Fruit fly (Drosophila melanogaster) whole organism, embryonic: ENCODE results near the gene Ant2.

Source experiments
- ATbp ChIP-seq: fragments of 200-800 bp; sonication (Bioruptor generic); optimal IDR thresholded peaks from 2 replicates; lab custom pipeline; 2017; ENCODE audit warnings: missing biosample characterization, mild to moderate bottlenecking, missing genetic modification characterization, missing genetic modification reagents
- CG10565 ChIP-seq: fragments of 200-800 bp; sonication (Bioruptor generic); optimal IDR thresholded peaks from 3 replicates; lab custom pipeline; 2016; ENCODE audit warnings: missing biosample characterization, mild to moderate bottlenecking, missing genetic modification characterization
- CG11504 ChIP-seq: fragments of 200-800 bp; sonication (Bioruptor generic); optimal IDR thresholded peaks from 3 replicates; lab custom pipeline; 2019; ENCODE audit warnings: missing biosample characterization, mild to moderate bottlenecking, missing genetic modification characterization, moderate library complexity
- CG12104 ChIP-seq: fragments of 200-800 bp; sonication (Bioruptor generic); optimal IDR thresholded peaks from 3 replicates; lab custom pipeline; 2016; ENCODE audit warnings: missing biosample characterization, missing genetic modification characterization
- CG13296 ChIP-seq: fragments of 200-800 bp; sonication (Bioruptor generic); optimal IDR thresholded peaks from 3 replicates; lab custom pipeline; 2018; ENCODE audit warnings: missing biosample characterization, mild to moderate bottlenecking, missing genetic modification characterization
- CG18599 ChIP-seq: fragments of 200-800 bp; sonication (Bioruptor generic); optimal IDR thresholded peaks from 3 replicates; lab custom pipeline; 2017; ENCODE audit warnings: missing biosample characterization, missing genetic modification characterization, mild to moderate bottlenecking, moderate library complexity, missing genetic modification reagents
- CG18619 ChIP-seq: fragments of 200-800 bp; sonication (Bioruptor generic); optimal IDR thresholded peaks from 3 replicates; lab custom pipeline; 2017; ENCODE audit warnings: missing biosample characterization, mild to moderate bottlenecking, missing genetic modification characterization
- CG2120 ChIP-seq: fragments of 200-800 bp; sonication (Bioruptor generic); optimal IDR thresholded peaks from 3 replicates; lab custom pipeline; 2016; ENCODE audit warnings: missing biosample characterization, missing genetic modification characterization
- CG2678 ChIP-seq: fragments of 200-800 bp; sonication (Bioruptor generic); optimal IDR thresholded peaks from 3 replicates; lab custom pipeline; 2019; ENCODE audit warnings: missing biosample characterization, mild to moderate bottlenecking, missing genetic modification characterization, moderate library complexity
- CG2712 ChIP-seq: fragments of 200-800 bp; optimal IDR thresholded peaks from 3 replicates; lab custom pipeline; 2019; ENCODE audit warnings: missing biosample characterization, mild to moderate bottlenecking, missing genetic modification characterization, moderate library complexity
- CG30403 ChIP-seq: fragments of 200-800 bp; sonication (Bioruptor generic); optimal IDR thresholded peaks from 3 replicates; lab custom pipeline; 2016; ENCODE audit warnings: missing biosample characterization, missing genetic modification characterization
- CG31441 ChIP-seq: fragments of 200-800 bp; sonication (Bioruptor generic); IDR thresholded peaks from 2 replicates; pipeline ENCODE4 v1.3.6; 2022; ENCODE audit warnings: missing biosample characterization, missing genetic modification characterization
- CG3281 ChIP-seq: fragments of 200-800 bp; sonication (Bioruptor generic); optimal IDR thresholded peaks from 3 replicates; lab custom pipeline; 2017; ENCODE audit warnings: missing biosample characterization, mild to moderate bottlenecking, missing genetic modification characterization
- CG34376 ChIP-seq: fragments of 200-800 bp; sonication (Bioruptor generic); optimal IDR thresholded peaks from 2 replicates; lab custom pipeline; 2018; ENCODE audit warnings: missing biosample characterization, mild to moderate bottlenecking, missing genetic modification characterization
- CG34422 ChIP-seq: fragments of 200-800 bp; sonication (Bioruptor generic); IDR thresholded peaks from 3 replicates; pipeline ENCODE4 v1.3.6; 2022; ENCODE audit warnings: missing biosample characterization, missing genetic modification characterization
- CG4854 ChIP-seq: fragments of 200-800 bp; sonication (Bioruptor generic); optimal IDR thresholded peaks from 2 replicates; lab custom pipeline; 2016; ENCODE audit warnings: missing biosample characterization, missing genetic modification characterization, inconsistent platforms
- CG5245 ChIP-seq: fragments of 200-800 bp; sonication (Bioruptor generic); optimal IDR thresholded peaks from 3 replicates; lab custom pipeline; 2016; ENCODE audit warnings: missing biosample characterization, missing genetic modification characterization
- CG7372 ChIP-seq: fragments of 200-800 bp; sonication (Bioruptor generic); IDR thresholded peaks from 2 replicates; pipeline ENCODE4 v1.3.6; 2022; ENCODE audit warnings: missing biosample characterization, missing genetic modification characterization
- CG7556 ChIP-seq: fragments of 200-800 bp; sonication (Bioruptor generic); optimal IDR thresholded peaks from 2 replicates; lab custom pipeline; 2017; ENCODE audit warnings: missing biosample characterization, mild to moderate bottlenecking, missing genetic modification characterization
- CG7839 ChIP-seq: fragments of 200-800 bp; sonication (Bioruptor generic); optimal IDR thresholded peaks from 3 replicates; lab custom pipeline; 2018; ENCODE audit warnings: missing biosample characterization, mild to moderate bottlenecking, missing genetic modification characterization, moderate library complexity
- CG9437 ChIP-seq: fragments of 200-800 bp; sonication (Bioruptor generic); optimal IDR thresholded peaks from 2 replicates; lab custom pipeline; 2018; ENCODE audit warnings: missing biosample characterization, mild to moderate bottlenecking, missing genetic modification characterization
- CG9727 ChIP-seq: fragments of 200-800 bp; sonication (Bioruptor generic); optimal IDR thresholded peaks from 3 replicates; lab custom pipeline; 2017; ENCODE audit warnings: missing biosample characterization, mild to moderate bottlenecking, missing genetic modification characterization
- Chrac-16 ChIP-seq: fragments of 200-800 bp; sonication (Bioruptor generic); optimal IDR thresholded peaks from 3 replicates; lab custom pipeline; 2016; ENCODE audit warnings: missing biosample characterization, missing genetic modification characterization
- Fer1 ChIP-seq: fragments of 200-800 bp; sonication (Bioruptor generic); optimal IDR thresholded peaks from 2 replicates; lab custom pipeline; 2017; ENCODE audit warnings: missing biosample characterization, mild to moderate bottlenecking, missing genetic modification characterization
- Hand ChIP-seq: fragments of 200-800 bp; sonication (Bioruptor generic); optimal IDR thresholded peaks from 2 replicates; lab custom pipeline; 2017; ENCODE audit warnings: mild to moderate bottlenecking, missing biosample characterization, missing genetic modification reagents, missing genetic modification characterization
- Hmr ChIP-seq: fragments of 200-800 bp; sonication (Bioruptor generic); optimal IDR thresholded peaks from 3 replicates; lab custom pipeline; 2017; ENCODE audit warnings: mild to moderate bottlenecking, missing biosample characterization, missing genetic modification reagents, missing genetic modification characterization
- Med ChIP-seq: fragments of 200-800 bp; sonication (Bioruptor generic); peaks from one replicate; lab custom pipeline; 2016; ENCODE audit warnings: missing biosample characterization, missing genetic modification characterization, mild to moderate bottlenecking, inconsistent platforms, moderate library complexity
- Meics ChIP-seq: fragments of 200-800 bp; sonication (Bioruptor generic); optimal IDR thresholded peaks from 2 replicates; lab custom pipeline; 2017; ENCODE audit warnings: missing biosample characterization, mild to moderate bottlenecking, missing genetic modification characterization
- Sox100B ChIP-seq: fragments of 200-800 bp; sonication (Bioruptor generic); optimal IDR thresholded peaks from 3 replicates; lab custom pipeline; 2018; ENCODE audit warnings: missing biosample characterization, mild to moderate bottlenecking, missing genetic modification characterization
- bsh ChIP-seq, 2 experiments: fragments of 200-800 bp; sonication (Bioruptor generic); optimal IDR thresholded peaks; 2 replicates each; lab custom pipeline; 2017 to 2018; ENCODE audit warnings: mild to moderate bottlenecking in 2 of 2, missing biosample characterization in 2 of 2, missing genetic modification characterization in 2 of 2, moderate library complexity in 1 of 2
- dmrt99B ChIP-seq: fragments of 200-800 bp; sonication (Bioruptor generic); optimal IDR thresholded peaks from 2 replicates; lab custom pipeline; 2018; ENCODE audit warnings: missing biosample characterization, mild to moderate bottlenecking, missing genetic modification characterization, moderate library complexity
- eve ChIP-seq, 2 experiments: fragments of >200 bp; optimal IDR thresholded peaks; 2 replicates each; lab custom pipeline; 2017; ENCODE audit warnings: missing biosample characterization in 2 of 2, missing genetic modification characterization in 2 of 2
- gem ChIP-seq: fragments of 200-800 bp; sonication (Bioruptor generic); optimal IDR thresholded peaks from 2 replicates; lab custom pipeline; 2019; ENCODE audit warnings: missing biosample characterization, mild to moderate bottlenecking, missing genetic modification characterization, moderate library complexity
- grau ChIP-seq: fragments of 200-800 bp; optimal IDR thresholded peaks from 3 replicates; lab custom pipeline; 2019; ENCODE audit warnings: missing biosample characterization, mild to moderate bottlenecking, missing genetic modification characterization, moderate library complexity
- kni ChIP-seq: fragments of 200-800 bp; sonication (Bioruptor generic); optimal IDR thresholded peaks from 3 replicates; lab custom pipeline; 2017; ENCODE audit warnings: mild to moderate bottlenecking, missing biosample characterization, missing genetic modification reagents, missing genetic modification characterization
- lab ChIP-seq: fragments of 200-800 bp; sonication (Bioruptor generic); optimal IDR thresholded peaks from 3 replicates; lab custom pipeline; 2017; ENCODE audit warnings: missing biosample characterization, missing genetic modification characterization, mild to moderate bottlenecking, moderate library complexity, missing genetic modification reagents
- nom ChIP-seq: fragments of 200-800 bp; sonication (Bioruptor generic); optimal IDR thresholded peaks from 2 replicates; lab custom pipeline; 2017; ENCODE audit warnings: missing biosample characterization, missing genetic modification characterization, mild to moderate bottlenecking, moderate library complexity, missing genetic modification reagents
- trh ChIP-seq: fragments of 200-800 bp; sonication (Bioruptor generic); optimal IDR thresholded peaks from 2 replicates; lab custom pipeline; 2016; ENCODE audit warnings: missing biosample characterization, missing genetic modification characterization
- z ChIP-seq: fragments of 200-800 bp; sonication (Bioruptor generic); IDR thresholded peaks from 3 replicates; pipeline ENCODE4 v1.3.6; 2022; ENCODE audit warnings: missing biosample characterization, missing genetic modification characterization

The Ant2 gene

DNA sequence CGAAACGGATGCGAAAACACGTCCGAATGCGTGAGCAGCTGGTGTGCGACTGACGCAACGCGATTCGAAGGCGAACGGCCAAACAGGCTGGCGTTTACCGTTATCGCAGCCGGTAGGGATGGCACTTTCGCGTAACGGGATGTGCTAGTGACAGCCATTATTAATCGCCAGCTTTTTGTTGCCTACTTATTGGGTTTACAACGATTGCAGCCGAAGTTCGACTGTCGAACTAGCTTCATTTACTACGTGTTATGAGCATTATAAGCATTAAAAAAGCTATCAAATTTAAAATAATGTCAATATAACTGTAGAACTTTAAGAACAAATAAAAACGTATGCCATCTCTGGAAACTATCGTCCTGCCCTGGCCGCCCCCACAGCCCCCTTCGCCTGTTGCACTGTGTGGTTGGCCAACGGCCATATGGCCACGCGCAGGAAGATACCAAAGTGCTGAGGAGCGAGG lies 29.1 kb downstream of the Ant2 start, which contains the start of gene Rph (continued):
- TF ChIP-seq CG4854 (no peak), Chrac-16 (GFP tag; lab: Kevin White, UChicago) (no peak), Hand (GFP tag; lab: Kevin White, UChicago) (no peak)

DNA sequence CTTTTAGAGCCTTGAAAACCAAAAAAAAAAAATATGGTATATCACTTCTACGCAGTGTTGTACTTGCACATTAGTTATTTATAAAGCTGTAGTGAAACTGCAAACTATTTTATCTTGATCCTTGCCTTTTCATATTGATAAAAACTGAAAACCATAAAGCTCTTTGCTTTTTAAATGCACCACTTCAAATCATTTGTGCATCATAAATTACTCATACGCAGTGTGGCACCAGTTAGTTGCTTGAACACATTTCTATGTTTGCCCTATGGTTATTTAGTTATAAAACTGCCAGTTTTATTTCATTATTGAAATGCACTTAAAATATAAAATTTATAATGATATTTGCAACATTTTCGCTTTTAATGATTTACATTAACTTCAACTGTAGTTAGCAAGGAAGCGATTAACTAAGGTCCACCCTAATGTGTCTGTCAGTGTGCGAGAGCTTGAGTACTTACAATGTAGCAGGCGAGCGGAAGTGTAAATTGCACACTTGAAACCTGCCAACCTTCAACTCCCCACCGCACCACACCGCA lies 30.6 kb downstream of the Ant2 start:
- no peak for TF ChIP-seq z (GFP tag; lab: Robert Waterston, UW)
- peak; percentile 24 for TF ChIP-seq Sox100B (GFP tag; lab: Kevin White, UChicago)
- peak; percentile 12 for TF ChIP-seq dmrt99B (tag; lab: Kevin White, UChicago)
- peak; percentile 39 for TF ChIP-seq CG18599 (GFP tag; lab: Kevin White, UChicago)
- TF ChIP-seq CG12104 (GFP tag; lab: Kevin White, UChicago), result peak; percentile 4
- TF ChIP-seq CG3281 (GFP tag; lab: Kevin White, UChicago), result peak; percentile 34
- TF ChIP-seq nom (GFP tag; lab: Kevin White, UChicago), result peak; percentile 11
- TF ChIP-seq gem (tag; lab: Kevin White, UChicago), result peak; percentile 17
- no peak for TF ChIP-seq CG34422 (GFP tag; lab: Robert Waterston, UW)
- TF ChIP-seq CG5245, result no peak
- no peak for TF ChIP-seq ATbp (GFP tag; lab: Kevin White, UChicago)
- peak; percentile 2 for TF ChIP-seq Fer1
- TF ChIP-seq CG9437 (GFP tag; lab: Kevin White, UChicago), result peak; percentile 2
- TF ChIP-seq CG9727 (GFP tag; lab: Kevin White, UChicago), result peak; percentile 36
- TF ChIP-seq kni (GFP tag; lab: Kevin White, UChicago), result no peak
- peak; percentile 58 for TF ChIP-seq CG7556 (GFP tag; lab: Kevin White, UChicago)
- peak; percentile 28 for TF ChIP-seq Hmr (GFP tag; lab: Kevin White, UChicago)
- peak; percentile 23 for TF ChIP-seq CG18619
- peak; percentile 2 for TF ChIP-seq CG7839 (tag; lab: Kevin White, UChicago)
- TF ChIP-seq lab, result peak; percentile 24
- peak; percentile 54 for TF ChIP-seq CG2678 (tag; lab: Kevin White, UChicago)
- TF ChIP-seq CG2712 (tag; lab: Kevin White, UChicago), result no peak
- no peak for TF ChIP-seq CG10565
- peak; percentile 18 for TF ChIP-seq CG2120 (GFP tag; lab: Kevin White, UChicago)
- TF ChIP-seq CG13296 (GFP tag; lab: Kevin White, UChicago), result peak; percentile 2
- peak; percentile 16 for TF ChIP-seq grau (tag; lab: Kevin White, UChicago)
- no peak for TF ChIP-seq trh
- TF ChIP-seq CG31441 (GFP tag; lab: Robert Waterston, UW), result 0 out of 2 replicates have a peak, but pooled peaks have one; percentile 22
- TF ChIP-seq Meics (GFP tag; lab: Kevin White, UChicago), result peak; percentile 42
- TF ChIP-seq CG7372 (GFP tag; lab: Robert Waterston, UW), result 0 out of 2 replicates have a peak, but pooled peaks have one; percentile 15
- peak; percentile 16 for TF ChIP-seq Hand (GFP tag; lab: Kevin White, UChicago)
- TF ChIP-seq eve (GFP tag; optimal IDR thresholded peaks at IDR 0.05; lab: Kevin White, UChicago), result no peak
- peak; percentile 7 for TF ChIP-seq Med (GFP tag; lab: Kevin White, UChicago)
- TF ChIP-seq CG34376 (GFP tag; lab: Kevin White, UChicago), result peak; percentile 22
- peak in 1 of 2 experiments; percentile 7 for TF ChIP-seq bsh (GFP tag; optimal IDR thresholded peaks at IDR 0.05; lab: Kevin White, UChicago)
- peak; percentile 8 for TF ChIP-seq CG30403 (GFP tag; lab: Kevin White, UChicago)
- peak; percentile 48 for TF ChIP-seq CG11504
